Worm (Caenorhabditis elegans) whole organism, L2 larva: ENCODE results near the gene H08J19.1.

Experiments
- C34F6.9 ChIP-seq: fragments of 150-350 bp; optimal IDR thresholded peaks from 2 replicates; lab custom pipeline; 2014; ENCODE audit warnings: missing biosample characterization, missing genetic modification characterization
- F13H6.1 ChIP-seq: sonication (generic microtip); optimal IDR thresholded peaks from 2 replicates; lab custom pipeline; 2016; ENCODE audit warnings: missing genetic modification characterization, missing compliant biosample characterization
- R02D3.7 ChIP-seq: fragments of 150-350 bp; optimal IDR thresholded peaks from 2 replicates; lab custom pipeline; 2014; ENCODE audit warnings: missing biosample characterization, missing genetic modification characterization
- Y55F3AM.14 ChIP-seq: fragments of 200-800 bp; sonication (Bioruptor generic); optimal IDR thresholded peaks from 2 replicates; lab custom pipeline; 2018; ENCODE audit warnings: mild to moderate bottlenecking, missing genetic modification characterization, missing compliant biosample characterization
- ZK546.5 ChIP-seq: sonication (generic microtip); optimal IDR thresholded peaks from 2 replicates; lab custom pipeline; 2017; ENCODE audit warnings: missing biosample characterization, missing genetic modification characterization
- alr-1 ChIP-seq: fragments of 150-350 bp; optimal IDR thresholded peaks from 2 replicates; lab custom pipeline; 2014; ENCODE audit warnings: missing biosample characterization, missing genetic modification characterization
- aly-2 ChIP-seq: fragments of 150-350 bp; optimal IDR thresholded peaks from 2 replicates; lab custom pipeline; 2014; ENCODE audit warnings: missing biosample characterization, missing genetic modification characterization
- ama-1 ChIP-seq: fragments of 150-350 bp; optimal IDR thresholded peaks from 2 replicates; lab custom pipeline; 2018; ENCODE audit warnings: inconsistent platforms
- blmp-1 ChIP-seq: sonication (generic microtip); optimal IDR thresholded peaks from 2 replicates; lab custom pipeline; 2017; ENCODE audit warnings: missing genetic modification characterization, mild to moderate bottlenecking, missing compliant biosample characterization, antibody characterized with exemption, moderate library complexity; ENCODE audit not compliant: insufficient read depth
- ceh-16 ChIP-seq: fragments of 150-350 bp; optimal IDR thresholded peaks from 2 replicates; lab custom pipeline; 2014; ENCODE audit warnings: missing biosample characterization, missing genetic modification characterization
- ceh-82 ChIP-seq: fragments of 150-350 bp; optimal IDR thresholded peaks from 2 replicates; lab custom pipeline; 2014; ENCODE audit warnings: missing biosample characterization, missing genetic modification characterization
- crh-2 ChIP-seq: sonication (generic microtip); optimal IDR thresholded peaks from 2 replicates; lab custom pipeline; 2017; ENCODE audit warnings: missing biosample characterization, missing genetic modification characterization
- egl-27 ChIP-seq: sonication (generic microtip); optimal IDR thresholded peaks from 3 replicates; lab custom pipeline; 2017; ENCODE audit warnings: missing biosample characterization, missing genetic modification reagents, missing genetic modification characterization
- elt-1 ChIP-seq: fragments of 150-350 bp; optimal IDR thresholded peaks from 2 replicates; lab custom pipeline; 2014; ENCODE audit warnings: missing biosample characterization, missing genetic modification characterization
- elt-3 ChIP-seq: sonication (generic microtip); optimal IDR thresholded peaks from 2 replicates; lab custom pipeline; 2017; ENCODE audit warnings: missing biosample characterization, missing genetic modification characterization
- fos-1 ChIP-seq: fragments of 150-350 bp; optimal IDR thresholded peaks from 2 replicates; lab custom pipeline; 2014; ENCODE audit warnings: missing biosample characterization, missing genetic modification characterization
- lin-11 ChIP-seq: fragments of 150-350 bp; sonication (generic microtip); optimal IDR thresholded peaks from 2 replicates; lab custom pipeline; 2014; ENCODE audit warnings: missing biosample characterization, missing genetic modification characterization, inconsistent platforms, mixed read lengths
- lin-13 ChIP-seq: fragments of 150-350 bp; optimal IDR thresholded peaks from 2 replicates; lab custom pipeline; 2014; ENCODE audit warnings: missing biosample characterization, missing genetic modification reagents, missing genetic modification characterization
- lsy-2 ChIP-seq, 2 experiments: fragments of 150-350 bp in 1 of 2; sonication (generic microtip) in 1 of 2; optimal IDR thresholded peaks; 2 replicates each; lab custom pipeline; 2014 to 2017; ENCODE audit warnings: missing biosample characterization in 2 of 2, missing genetic modification characterization in 2 of 2
- mab-5 ChIP-seq: fragments of 150-350 bp; optimal IDR thresholded peaks from 2 replicates; lab custom pipeline; 2014; ENCODE audit warnings: missing biosample characterization, missing genetic modification characterization
- mdl-1 ChIP-seq, 2 experiments: fragments of 150-350 bp in 1 of 2; sonication (generic microtip) in 1 of 2; optimal IDR thresholded peaks; 2 replicates each; lab custom pipeline; 2017; ENCODE audit warnings: missing biosample characterization in 2 of 2, missing genetic modification characterization in 2 of 2
- nhr-12 ChIP-seq: fragments of 150-350 bp; optimal IDR thresholded peaks from 2 replicates; lab custom pipeline; 2014; ENCODE audit warnings: missing biosample characterization, missing genetic modification characterization
- nhr-129 ChIP-seq: fragments of 150-350 bp; optimal IDR thresholded peaks from 2 replicates; lab custom pipeline; 2014; ENCODE audit warnings: missing biosample characterization, missing genetic modification characterization
- nhr-23 ChIP-seq: fragments of 150-350 bp; optimal IDR thresholded peaks from 2 replicates; lab custom pipeline; 2014; ENCODE audit warnings: missing biosample characterization, missing genetic modification reagents, missing genetic modification characterization
- nhr-237 ChIP-seq: fragments of 150-350 bp; optimal IDR thresholded peaks from 2 replicates; lab custom pipeline; 2014; ENCODE audit warnings: missing biosample characterization, missing genetic modification characterization
- nhr-25 ChIP-seq: fragments of 150-350 bp; sonication (generic microtip); optimal IDR thresholded peaks from 3 replicates; lab custom pipeline; 2014; ENCODE audit warnings: missing biosample characterization, missing genetic modification characterization
- nhr-6 ChIP-seq: fragments of 150-350 bp; optimal IDR thresholded peaks from 2 replicates; lab custom pipeline; 2014; ENCODE audit warnings: missing biosample characterization, missing genetic modification characterization
- nhr-77 ChIP-seq: fragments of 150-350 bp; optimal IDR thresholded peaks from 2 replicates; lab custom pipeline; 2014; ENCODE audit warnings: missing biosample characterization, missing genetic modification characterization
- sem-4 ChIP-seq: fragments of 150-350 bp; optimal IDR thresholded peaks from 2 replicates; lab custom pipeline; 2014; ENCODE audit warnings: missing biosample characterization, missing genetic modification reagents, missing genetic modification characterization
- skn-1 ChIP-seq: sonication (generic microtip); optimal IDR thresholded peaks from 2 replicates; lab custom pipeline; 2017; ENCODE audit warnings: missing biosample characterization, missing genetic modification characterization
- sma-3 ChIP-seq: sonication (generic microtip); optimal IDR thresholded peaks from 2 replicates; lab custom pipeline; 2016; ENCODE audit warnings: missing genetic modification reagents, missing genetic modification characterization, missing compliant biosample characterization
- sma-9 ChIP-seq, 2 experiments: fragments of 150-350 bp in 1 of 2; sonication (generic microtip) in 1 of 2; optimal IDR thresholded peaks; 2 replicates each; lab custom pipeline; 2014 to 2016; ENCODE audit warnings: missing genetic modification characterization in 2 of 2, mild to moderate bottlenecking in 1 of 2, missing biosample characterization in 1 of 2, missing compliant biosample characterization in 1 of 2, missing genetic modification reagents in 1 of 2, moderate library complexity in 1 of 2
- snpc-4 ChIP-seq: fragments of 150-350 bp; optimal IDR thresholded peaks from 2 replicates; lab custom pipeline; 2014; ENCODE audit warnings: missing biosample characterization, missing genetic modification characterization
- unc-55 ChIP-seq: fragments of 150-350 bp; sonication (generic microtip); optimal IDR thresholded peaks from 3 replicates; lab custom pipeline; 2014; ENCODE audit warnings: missing biosample characterization, missing genetic modification reagents, missing genetic modification characterization
- zag-1 ChIP-seq: fragments of 150-350 bp; optimal IDR thresholded peaks from 2 replicates; lab custom pipeline; 2014; ENCODE audit warnings: missing biosample characterization, missing genetic modification characterization
- ztf-1 ChIP-seq: fragments of 200-800 bp; sonication (Bioruptor generic); conservative IDR thresholded peaks from 2 replicates; pipeline ENCODE4 v1.3.6; 2022; ENCODE audit warnings: missing genetic modification characterization, missing compliant biosample characterization
- ztf-11 ChIP-seq: sonication (generic microtip); optimal IDR thresholded peaks from 2 replicates; lab custom pipeline; 2017; ENCODE audit warnings: missing biosample characterization, missing genetic modification characterization
- ztf-4 ChIP-seq: fragments of 150-350 bp; optimal IDR thresholded peaks from 2 replicates; lab custom pipeline; 2014; ENCODE audit warnings: missing biosample characterization, missing genetic modification characterization

H08J19.1 gene

DNA sequence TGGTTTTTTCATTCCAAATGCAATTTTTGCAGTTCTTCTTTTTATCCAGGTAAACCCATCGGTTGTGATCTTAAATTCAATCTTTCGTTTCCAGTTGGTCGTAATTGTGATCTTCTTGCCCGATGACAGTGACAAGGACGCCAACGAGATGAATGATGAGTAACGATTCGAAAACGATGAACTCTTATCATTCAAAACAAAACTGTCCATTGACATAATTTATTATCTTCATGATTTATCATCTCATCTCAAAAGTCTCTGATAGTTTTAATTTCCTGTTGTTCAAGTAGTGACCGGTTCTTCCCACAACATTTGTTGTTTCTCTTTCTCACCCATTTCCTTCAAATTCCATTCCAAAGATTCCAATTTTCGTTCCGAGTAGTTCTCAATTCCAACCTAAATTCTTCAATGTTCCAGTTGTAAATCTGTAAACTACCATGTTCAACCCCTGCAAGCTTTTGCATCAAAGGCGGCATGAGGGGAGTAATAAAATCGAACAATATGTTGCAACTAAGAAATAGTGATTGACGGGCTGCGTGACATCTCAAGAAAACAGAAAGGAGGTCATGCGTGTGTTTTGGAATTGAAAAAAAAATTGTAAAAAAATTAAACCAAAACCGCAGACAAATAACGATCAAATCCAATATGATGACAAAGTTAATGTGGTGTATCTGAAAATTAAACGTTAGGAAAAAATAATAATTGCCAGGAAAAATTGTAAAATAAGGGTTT is 16.5 kb upstream of the H08J19.1 start (continued):
- TF ChIP-seq mdl-1 (tag; optimal IDR thresholded peaks at IDR 0.05; lab: Kevin White, UChicago) (no peak), nhr-6 (tag; lab: Kevin White, UChicago) (no peak), ceh-82 (tag; lab: Kevin White, UChicago) (no peak), Y55F3AM.14 (no peak), sem-4 (no peak), nhr-77 (tag; lab: Kevin White, UChicago) (no peak), ceh-16 (tag; lab: Kevin White, UChicago) (no peak), sma-3 (peak; percentile 51)

ce11 chrX:15627814-15628213 is 14.9 kb upstream of the H08J19.1 start:
- no peak for TF ChIP-seq ztf-4 (tag; lab: Kevin White, UChicago)
- TF ChIP-seq nhr-25 (tag; lab: Kevin White, UChicago) = peak; percentile 37

ce11 chrX:15628945-15629344 is 13.8 kb upstream of the H08J19.1 start:
- no peak for TF ChIP-seq elt-1
- no peak for TF ChIP-seq F13H6.1 (tag; lab: Kevin White, UChicago)
- TF ChIP-seq nhr-129 (tag; lab: Kevin White, UChicago) = no peak
- no peak for TF ChIP-seq nhr-237 (tag; lab: Kevin White, UChicago)
- TF ChIP-seq R02D3.7 = no peak
- TF ChIP-seq sma-9 (GFP tag; optimal IDR thresholded peaks at IDR 0.05; lab: Kevin White, UChicago) = no peak
- no peak for TF ChIP-seq sma-9 (tag; optimal IDR thresholded peaks at IDR 0.05; lab: Kevin White, UChicago)
- TF ChIP-seq ama-1 = no peak
- TF ChIP-seq blmp-1 = no peak
- TF ChIP-seq nhr-77 (tag; lab: Kevin White, UChicago) = no peak
- no peak for TF ChIP-seq lsy-2 (tag; optimal IDR thresholded peaks at IDR 0.05; lab: Kevin White, UChicago)
- TF ChIP-seq egl-27 = no peak
- no peak for TF ChIP-seq lin-11
- no peak for TF ChIP-seq alr-1 (tag; lab: Kevin White, UChicago)
- no peak for TF ChIP-seq skn-1 (tag; lab: Kevin White, UChicago)
- TF ChIP-seq C34F6.9 (tag; lab: Kevin White, UChicago) = no peak

- peak; percentile 54 for TF ChIP-seq sma-9 (GFP tag; optimal IDR thresholded peaks at IDR 0.05; lab: Kevin White, UChicago)
- TF ChIP-seq sma-9 (tag; optimal IDR thresholded peaks at IDR 0.05; lab: Kevin White, UChicago) = no peak
- TF ChIP-seq F13H6.1 (tag; lab: Kevin White, UChicago) = peak; percentile 28
- peak; percentile 24 for TF ChIP-seq nhr-129 (tag; lab: Kevin White, UChicago)
- no peak for TF ChIP-seq ZK546.5 (tag; lab: Kevin White, UChicago)
- no peak for TF ChIP-seq elt-3
- TF ChIP-seq crh-2 (tag; lab: Kevin White, UChicago) = peak; percentile 31
- TF ChIP-seq nhr-23 (tag; lab: Kevin White, UChicago) = no peak
- no peak for TF ChIP-seq ztf-1 (GFP tag; lab: Robert Waterston, UW)
- TF ChIP-seq, all 48 proteins: peak for 4
These were observed 13.1 kb upstream of the H08J19.1 start for ce11 chrX:15629615-15630014.

DNA sequence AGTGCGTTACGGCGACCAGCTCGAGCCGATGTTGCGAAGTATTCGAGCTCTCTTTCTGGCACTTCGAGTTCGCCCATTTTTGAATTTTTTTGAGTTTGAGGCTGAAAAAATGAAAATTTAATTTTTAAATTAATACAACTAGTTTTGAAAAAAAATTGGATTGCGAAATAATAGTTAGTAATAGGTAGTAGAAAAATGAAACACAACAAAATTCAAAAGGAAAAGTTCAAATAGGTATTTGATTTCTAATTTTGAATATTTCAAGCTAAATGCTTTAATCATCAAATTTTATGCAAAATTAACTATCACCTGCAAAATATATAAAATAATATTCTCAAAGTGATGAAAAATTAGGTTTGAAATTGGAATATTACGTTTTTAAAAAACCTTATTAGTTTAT is 12.4 kb upstream of the H08J19.1 start, which contains the start of gene K09E9.4:
Gene K09E9.4, minus strand, starts transcription at position 101 of the 400 bp plus-strand sequence.
- TF ChIP-seq snpc-4 (tag; lab: Kevin White, UChicago) (no peak), nhr-25 (tag; lab: Kevin White, UChicago) (peak; percentile 1), F13H6.1 (tag; lab: Kevin White, UChicago) (no peak), nhr-23 (tag; lab: Kevin White, UChicago) (no peak), elt-1 (no peak), aly-2 (tag; lab: Kevin White, UChicago) (no peak)
- TF ChIP-seq, all 48 proteins: peak for 1

DNA sequence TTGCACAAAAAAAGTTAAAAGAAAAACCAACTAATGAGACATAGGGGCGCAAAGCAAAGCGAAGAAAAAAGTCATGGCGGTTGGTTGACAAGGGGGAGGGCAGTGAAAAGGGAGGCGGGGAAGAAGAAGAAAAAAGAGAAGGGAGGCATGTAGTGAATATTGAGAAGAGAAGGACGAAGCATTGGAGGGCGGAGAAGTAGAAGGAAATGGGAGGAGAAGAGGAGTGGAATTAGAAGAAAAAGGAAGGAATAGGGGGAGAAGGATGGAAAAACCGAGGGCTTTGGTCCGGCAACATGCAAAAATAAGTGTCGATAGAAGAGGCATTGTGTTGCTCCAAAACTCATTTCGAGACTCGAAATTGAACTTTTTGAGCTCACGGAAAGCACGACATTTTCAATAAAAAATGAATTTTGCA is 11.9 kb upstream of the H08J19.1 start:
- TF ChIP-seq nhr-129 (tag; lab: Kevin White, UChicago) (peak; percentile 64), sem-4 (peak; percentile 35), F13H6.1 (tag; lab: Kevin White, UChicago) (peak; percentile 44), crh-2 (tag; lab: Kevin White, UChicago) (peak; percentile 45), ceh-82 (tag; lab: Kevin White, UChicago) (no peak), mab-5 (peak; percentile 51), egl-27 (peak; percentile 25), nhr-25 (tag; lab: Kevin White, UChicago) (no peak), mdl-1 (tag; optimal IDR thresholded peaks at IDR 0.05; lab: Kevin White, UChicago) (peak in 1 of 2 experiments; percentile 28), C34F6.9 (tag; lab: Kevin White, UChicago) (peak; percentile 70), lin-13 (peak; percentile 2), aly-2 (tag; lab: Kevin White, UChicago) (no peak), snpc-4 (tag; lab: Kevin White, UChicago) (peak; percentile 48), fos-1 (peak; percentile 30), nhr-12 (tag; lab: Kevin White, UChicago) (no peak), ztf-11 (tag; lab: Kevin White, UChicago) (no peak), unc-55 (peak; percentile 44), lsy-2 (tag; optimal IDR thresholded peaks at IDR 0.05; lab: Kevin White, UChicago) (peak; percentile 42 to 44), zag-1 (tag; lab: Kevin White, UChicago) (peak; percentile 26)
